Worm (Caenorhabditis elegans) whole organism, L2 larva: ENCODE measurements around the gene cdr-1.

Experiments used
- F13H6.1 ChIP-seq: sonication (generic microtip); optimal IDR thresholded peaks from 2 replicates; lab custom pipeline; 2016; ENCODE audit warnings: missing genetic modification characterization, missing compliant biosample characterization
- R02D3.7 ChIP-seq: fragments of 150-350 bp; optimal IDR thresholded peaks from 2 replicates; lab custom pipeline; 2014; ENCODE audit warnings: missing biosample characterization, missing genetic modification characterization
- ama-1 ChIP-seq: fragments of 150-350 bp; optimal IDR thresholded peaks from 2 replicates; lab custom pipeline; 2018; ENCODE audit warnings: inconsistent platforms
- zag-1 ChIP-seq: fragments of 150-350 bp; optimal IDR thresholded peaks from 2 replicates; lab custom pipeline; 2014; ENCODE audit warnings: missing biosample characterization, missing genetic modification characterization
- ztf-4 ChIP-seq: fragments of 150-350 bp; optimal IDR thresholded peaks from 2 replicates; lab custom pipeline; 2014; ENCODE audit warnings: missing biosample characterization, missing genetic modification characterization

DNA sequence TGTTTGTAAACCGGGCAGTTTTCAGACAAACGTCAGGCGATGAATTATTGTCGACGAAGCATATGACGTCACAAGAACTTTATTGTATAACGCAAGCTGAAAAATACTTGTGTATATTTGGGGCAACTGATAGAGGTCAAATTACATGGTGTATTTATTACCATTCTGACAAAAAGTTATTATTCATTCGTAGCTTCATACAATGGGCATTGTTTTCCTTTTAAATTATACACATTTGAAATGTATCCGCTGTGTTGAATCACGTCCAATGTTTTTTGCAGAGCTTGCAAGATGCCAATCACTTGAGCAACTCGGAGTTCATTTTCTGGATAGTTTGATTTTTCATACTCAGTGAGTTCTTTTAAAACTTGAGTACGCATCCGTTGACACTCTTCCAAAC is 1.9 kb downstream of the cdr-1 start, which contains the start of gene F35E8.13:
- TF ChIP-seq ztf-4 (no peak), F13H6.1 (no peak), zag-1 (tag; lab: Kevin White, UChicago) (no peak), ama-1 (lab: Kevin White, UChicago) (no peak), R02D3.7 (tag; lab: Kevin White, UChicago) (no peak)
